Worm (Caenorhabditis elegans) whole organism, mixed stage, embryonic: Measurements from ENCODE around the gene srz-82.

ENCODE experiments used
- M03D4.4 ChIP-seq: sonication (generic microtip); optimal IDR thresholded peaks from 2 replicates; lab custom pipeline; 2017; ENCODE audit warnings: mild to moderate bottlenecking, missing genetic modification characterization, missing compliant biosample characterization
- bed-3 ChIP-seq: fragments of 200-800 bp; sonication (Bioruptor generic); optimal IDR thresholded peaks from 3 replicates; lab custom pipeline; 2018; ENCODE audit warnings: mild to moderate bottlenecking, missing genetic modification characterization, moderate library complexity, missing compliant biosample characterization
- blmp-1 ChIP-seq: fragments of 150-350 bp; optimal IDR thresholded peaks from 2 replicates; lab custom pipeline; 2014; ENCODE audit warnings: missing biosample characterization, missing genetic modification characterization
- ceh-39 ChIP-seq: fragments of 150-350 bp; optimal IDR thresholded peaks from 2 replicates; lab custom pipeline; 2014; ENCODE audit warnings: missing biosample characterization, missing genetic modification characterization
- ceh-43 ChIP-seq: fragments of 200-800 bp; sonication (Bioruptor generic); optimal IDR thresholded peaks from 2 replicates; lab custom pipeline; 2018; ENCODE audit warnings: mild to moderate bottlenecking, missing genetic modification characterization, moderate library complexity, missing compliant biosample characterization
- ceh-83 ChIP-seq: fragments of 200-800 bp; sonication (Bioruptor generic); optimal IDR thresholded peaks from 2 replicates; lab custom pipeline; 2018; ENCODE audit warnings: mild to moderate bottlenecking, missing genetic modification characterization, missing compliant biosample characterization
- ces-1 ChIP-seq: fragments of 150-350 bp; optimal IDR thresholded peaks from 2 replicates; lab custom pipeline; 2014; ENCODE audit warnings: missing biosample characterization, missing genetic modification reagents, missing genetic modification characterization
- cnd-1 ChIP-seq: fragments of 200-800 bp; sonication (Bioruptor generic); optimal IDR thresholded peaks from 2 replicates; lab custom pipeline; 2018; ENCODE audit warnings: mild to moderate bottlenecking, missing genetic modification characterization, missing compliant biosample characterization
- drap-1 ChIP-seq: fragments of 200-800 bp; sonication (Bioruptor generic); optimal IDR thresholded peaks from 3 replicates; lab custom pipeline; 2018; ENCODE audit warnings: mild to moderate bottlenecking, missing genetic modification characterization, missing compliant biosample characterization
- elt-1 ChIP-seq: sonication (generic microtip); optimal IDR thresholded peaks from 2 replicates; lab custom pipeline; 2017; ENCODE audit warnings: missing genetic modification characterization, mild to moderate bottlenecking, missing compliant biosample characterization, antibody characterized with exemption, moderate library complexity, borderline replicate concordance; ENCODE audit not compliant: insufficient read depth
- elt-3 ChIP-seq: fragments of 150-350 bp; optimal IDR thresholded peaks from 2 replicates; lab custom pipeline; 2014; ENCODE audit warnings: missing biosample characterization, missing genetic modification characterization
- flh-1 ChIP-seq: fragments of 200-800 bp; sonication (Bioruptor generic); optimal IDR thresholded peaks from 2 replicates; lab custom pipeline; 2018; ENCODE audit warnings: mild to moderate bottlenecking, missing genetic modification characterization, moderate library complexity, missing compliant biosample characterization
- ham-2 ChIP-seq: fragments of 200-800 bp; sonication (Bioruptor generic); optimal IDR thresholded peaks from 2 replicates; lab custom pipeline; 2018; ENCODE audit warnings: mild to moderate bottlenecking, missing genetic modification characterization, missing compliant biosample characterization
- hlh-1 ChIP-seq: fragments of 150-350 bp; optimal IDR thresholded peaks from 2 replicates; lab custom pipeline; 2014; ENCODE audit warnings: missing biosample characterization, missing genetic modification reagents, missing genetic modification characterization
- lin-13 ChIP-seq: fragments of 150-350 bp; optimal IDR thresholded peaks from 2 replicates; lab custom pipeline; 2014; ENCODE audit warnings: missing biosample characterization, missing genetic modification characterization
- lin-32 ChIP-seq: fragments of 200-800 bp; sonication (Bioruptor generic); optimal IDR thresholded peaks from 2 replicates; lab custom pipeline; 2018; ENCODE audit warnings: mild to moderate bottlenecking, missing genetic modification characterization, missing compliant biosample characterization
- lsy-2 ChIP-seq: fragments of 150-350 bp; optimal IDR thresholded peaks from 2 replicates; lab custom pipeline; 2014; ENCODE audit warnings: missing biosample characterization, missing genetic modification characterization
- mab-5 ChIP-seq: fragments of 150-350 bp; optimal IDR thresholded peaks from 2 replicates; lab custom pipeline; 2014; ENCODE audit warnings: missing biosample characterization, missing genetic modification characterization
- mep-1 ChIP-seq: fragments of 150-350 bp; optimal IDR thresholded peaks from 2 replicates; lab custom pipeline; 2017; ENCODE audit warnings: missing biosample characterization, missing genetic modification reagents, missing genetic modification characterization, inconsistent platforms
- mls-2 ChIP-seq: sonication (generic microtip); optimal IDR thresholded peaks from 2 replicates; lab custom pipeline; 2016; ENCODE audit warnings: mild to moderate bottlenecking, missing genetic modification characterization, moderate library complexity, missing compliant biosample characterization
- nhr-12 ChIP-seq: fragments of 150-350 bp; optimal IDR thresholded peaks from 2 replicates; lab custom pipeline; 2014; ENCODE audit warnings: missing biosample characterization, missing genetic modification characterization
- nhr-2 ChIP-seq: fragments of 150-350 bp; optimal IDR thresholded peaks from 2 replicates; lab custom pipeline; 2014; ENCODE audit warnings: missing biosample characterization, missing genetic modification characterization
- nhr-237 ChIP-seq: fragments of 150-350 bp; optimal IDR thresholded peaks from 2 replicates; lab custom pipeline; 2014; ENCODE audit warnings: missing biosample characterization, missing genetic modification characterization
- nhr-28 ChIP-seq: fragments of 150-350 bp; optimal IDR thresholded peaks from 2 replicates; lab custom pipeline; 2014; ENCODE audit warnings: missing biosample characterization, missing genetic modification characterization
- nhr-76 ChIP-seq: sonication (generic microtip); optimal IDR thresholded peaks from 2 replicates; lab custom pipeline; 2017; ENCODE audit warnings: missing biosample characterization, missing genetic modification characterization
- pha-4 ChIP-seq: fragments of 150-350 bp; optimal IDR thresholded peaks from 2 replicates; lab custom pipeline; 2018; ENCODE audit warnings: missing biosample characterization, missing genetic modification reagents, missing genetic modification characterization
- sem-2 ChIP-seq: fragments of 200-800 bp; sonication (Bioruptor generic); optimal IDR thresholded peaks from 2 replicates; lab custom pipeline; 2018; ENCODE audit warnings: mild to moderate bottlenecking, missing genetic modification characterization, missing compliant biosample characterization
- snpc-4 ChIP-seq: fragments of 150-350 bp; optimal IDR thresholded peaks from 2 replicates; lab custom pipeline; 2014; ENCODE audit warnings: missing biosample characterization, missing genetic modification characterization
- sptf-1 ChIP-seq: sonication (generic microtip); optimal IDR thresholded peaks from 2 replicates; lab custom pipeline; 2017; ENCODE audit warnings: mild to moderate bottlenecking, missing genetic modification characterization, moderate library complexity, missing compliant biosample characterization
- tbx-8 ChIP-seq: fragments of 200-800 bp; sonication (Bioruptor generic); optimal IDR thresholded peaks from 2 replicates; lab custom pipeline; 2018; ENCODE audit warnings: mild to moderate bottlenecking, missing genetic modification characterization, moderate library complexity, missing compliant biosample characterization
- unc-120 ChIP-seq: sonication (generic microtip); optimal IDR thresholded peaks from 2 replicates; lab custom pipeline; 2017; ENCODE audit warnings: missing genetic modification characterization, missing compliant biosample characterization; ENCODE audit not compliant: poor library complexity, severe bottlenecking
- unc-39 ChIP-seq: fragments of 150-350 bp; optimal IDR thresholded peaks from 2 replicates; lab custom pipeline; 2014; ENCODE audit warnings: missing biosample characterization, missing genetic modification characterization
- unc-62 ChIP-seq: fragments of 150-350 bp; optimal IDR thresholded peaks from 2 replicates; lab custom pipeline; 2014; ENCODE audit warnings: missing biosample characterization, missing genetic modification reagents, missing genetic modification characterization
- zip-8 ChIP-seq: fragments of 150-350 bp; optimal IDR thresholded peaks from 2 replicates; lab custom pipeline; 2014; ENCODE audit warnings: missing biosample characterization, missing genetic modification characterization
- ztf-11 ChIP-seq: fragments of 150-350 bp; optimal IDR thresholded peaks from 2 replicates; lab custom pipeline; 2014; ENCODE audit warnings: missing biosample characterization, missing genetic modification characterization

The srz-82 gene

ce11 chrIV:3521710-3522109 lies 39.0 kb downstream of the srz-82 start (continued):
- TF ChIP-seq lin-13 (tag; lab: Kevin White, UChicago) (no peak), sem-2 (no peak), zip-8 (tag; lab: Kevin White, UChicago) (no peak), ztf-11 (tag; lab: Kevin White, UChicago) (no peak), ces-1 (peak; percentile 68), M03D4.4 (tag; lab: Kevin White, UChicago) (peak; percentile 29), ceh-39 (no peak), ceh-83 (no peak)
- TF ChIP-seq, all 35 proteins: peak for 12

- TF ChIP-seq lin-32 (no peak), elt-3 (tag; lab: Kevin White, UChicago) (no peak), ces-1 (no peak), ceh-39 (no peak), M03D4.4 (tag; lab: Kevin White, UChicago) (no peak), snpc-4 (tag; lab: Kevin White, UChicago) (no peak), blmp-1 (tag; lab: Kevin White, UChicago) (no peak), bed-3 (no peak), elt-1 (tag; lab: Kevin White, UChicago) (no peak), nhr-12 (tag; lab: Kevin White, UChicago) (no peak), lin-13 (tag; lab: Kevin White, UChicago) (no peak), tbx-8 (GFP tag; lab: Kevin White, UChicago) (no peak), drap-1 (GFP tag; lab: Kevin White, UChicago) (no peak), cnd-1 (tag; lab: Kevin White, UChicago) (no peak)
Observed at ce11 chrIV:3523419-3523818, 40.7 kb downstream of the srz-82 start.

- peak; percentile 82 for TF ChIP-seq sem-2
- TF ChIP-seq cnd-1 (tag; lab: Kevin White, UChicago), result peak; percentile 83
- TF ChIP-seq ceh-43 (GFP tag; lab: Kevin White, UChicago), result peak; percentile 75
- TF ChIP-seq mab-5 (tag; lab: Kevin White, UChicago), result no peak
- TF ChIP-seq sptf-1 (tag; lab: Kevin White, UChicago), result peak; percentile 90
- TF ChIP-seq ztf-11 (tag; lab: Kevin White, UChicago), result no peak
- peak; percentile 5 for TF ChIP-seq nhr-28 (tag; lab: Kevin White, UChicago)
- no peak for TF ChIP-seq elt-3 (tag; lab: Kevin White, UChicago)
- peak; percentile 89 for TF ChIP-seq M03D4.4 (tag; lab: Kevin White, UChicago)
- no peak for TF ChIP-seq mep-1 (tag; lab: Kevin White, UChicago)
- TF ChIP-seq drap-1 (GFP tag; lab: Kevin White, UChicago), result peak; percentile 88
- TF ChIP-seq ces-1, result no peak
- no peak for TF ChIP-seq lin-13 (tag; lab: Kevin White, UChicago)
- TF ChIP-seq nhr-2 (tag; lab: Kevin White, UChicago), result no peak
- no peak for TF ChIP-seq nhr-76
- TF ChIP-seq ceh-39, result no peak
- peak; percentile 17 for TF ChIP-seq unc-62
- TF ChIP-seq unc-120 (tag; lab: Kevin White, UChicago), result peak; percentile 74
- TF ChIP-seq lsy-2 (tag; lab: Kevin White, UChicago), result no peak
- peak; percentile 88 for TF ChIP-seq mls-2 (tag; lab: Kevin White, UChicago)
- peak; percentile 26 for TF ChIP-seq unc-39
- peak; percentile 67 for TF ChIP-seq ham-2 (GFP tag; lab: Kevin White, UChicago)
- TF ChIP-seq nhr-237 (tag; lab: Kevin White, UChicago), result no peak
- no peak for TF ChIP-seq snpc-4 (tag; lab: Kevin White, UChicago)
- no peak for TF ChIP-seq nhr-12 (tag; lab: Kevin White, UChicago)
- peak; percentile 53 for TF ChIP-seq lin-32
- TF ChIP-seq pha-4 (tag; lab: Kevin White, UChicago), result no peak
- TF ChIP-seq hlh-1 (tag; lab: Kevin White, UChicago), result no peak
- TF ChIP-seq ceh-83, result peak; percentile 83
- TF ChIP-seq flh-1 (GFP tag; lab: Kevin White, UChicago), result peak; percentile 54
- TF ChIP-seq bed-3, result peak; percentile 57
- no peak for TF ChIP-seq elt-1 (tag; lab: Kevin White, UChicago)
- no peak for TF ChIP-seq zip-8 (tag; lab: Kevin White, UChicago)
- peak; percentile 54 for TF ChIP-seq tbx-8 (GFP tag; lab: Kevin White, UChicago)
- no peak for TF ChIP-seq blmp-1 (tag; lab: Kevin White, UChicago)
- TF ChIP-seq, all 35 proteins: peak for 17
Observed at ce11 chrIV:3524584-3525020, 41.9 kb downstream of the srz-82 start.
